Fruit fly (Drosophila melanogaster) whole organism, embryonic: ENCODE data around the gene lilli.
A peak's percentile ranks its signal among the peaks of the same experiment; 100 is the strongest.

ENCODE experiments used
- B-H1 ChIP-seq: fragments of 200-800 bp; sonication (Bioruptor generic); IDR thresholded peaks from 3 replicates; pipeline ENCODE4 v1.3.6; 2022; ENCODE audit warnings: missing biosample characterization, missing genetic modification characterization
- BtbVII ChIP-seq: fragments of 200-800 bp; sonication (Bioruptor generic); optimal IDR thresholded peaks from 3 replicates; lab custom pipeline; 2017; ENCODE audit warnings: missing biosample characterization, mild to moderate bottlenecking, missing genetic modification characterization
- CG10209 ChIP-seq: fragments of 200-800 bp; sonication (Bioruptor generic); optimal IDR thresholded peaks from 3 replicates; lab custom pipeline; 2017; ENCODE audit warnings: missing biosample characterization, mild to moderate bottlenecking, missing genetic modification characterization, missing genetic modification reagents
- CG10267 ChIP-seq: fragments of 200-800 bp; sonication (Bioruptor generic); optimal IDR thresholded peaks from 2 replicates; lab custom pipeline; 2018; ENCODE audit warnings: missing biosample characterization, mild to moderate bottlenecking, missing genetic modification characterization, moderate library complexity
- CG10462 ChIP-seq: fragments of 200-800 bp; sonication (Bioruptor generic); optimal IDR thresholded peaks from 2 replicates; lab custom pipeline; 2016; ENCODE audit warnings: missing biosample characterization, missing genetic modification characterization
- CG10979 ChIP-seq: fragments of 200-800 bp; sonication (Bioruptor generic); optimal IDR thresholded peaks from 2 replicates; lab custom pipeline; 2018; ENCODE audit warnings: missing biosample characterization, mild to moderate bottlenecking, missing genetic modification characterization, moderate library complexity
- CG11456 ChIP-seq: fragments of 200-800 bp; sonication (Bioruptor generic); IDR thresholded peaks from 3 replicates; pipeline ENCODE4 v1.3.6; 2022; ENCODE audit warnings: missing biosample characterization, missing genetic modification characterization
- CG11695 ChIP-seq: fragments of 200-800 bp; sonication (Bioruptor generic); IDR thresholded peaks from 3 replicates; pipeline ENCODE4 v1.3.6; 2022; ENCODE audit warnings: missing biosample characterization, missing genetic modification characterization
- CG13424 ChIP-seq: fragments of 200-800 bp; sonication (Bioruptor generic); optimal IDR thresholded peaks from 2 replicates; lab custom pipeline; 2019; ENCODE audit warnings: missing biosample characterization, mild to moderate bottlenecking, missing genetic modification characterization, moderate library complexity
- CG13775 ChIP-seq: fragments of 200-800 bp; sonication (Bioruptor generic); optimal IDR thresholded peaks from 3 replicates; lab custom pipeline; 2017; ENCODE audit warnings: missing biosample characterization, mild to moderate bottlenecking, missing genetic modification characterization
- CG14050 ChIP-seq: fragments of 200-800 bp; sonication (Bioruptor generic); IDR thresholded peaks from 3 replicates; pipeline ENCODE4 v1.3.6; 2022; ENCODE audit warnings: missing biosample characterization, missing genetic modification characterization
- CG16813 ChIP-seq: fragments of 200-800 bp; sonication (Bioruptor generic); IDR thresholded peaks from 3 replicates; pipeline ENCODE4 v1.3.6; 2022; ENCODE audit warnings: missing biosample characterization, missing genetic modification characterization; ENCODE audit not compliant: partially characterized antibody
- CG2889 ChIP-seq: fragments of 200-800 bp; sonication (Bioruptor generic); IDR thresholded peaks from 3 replicates; pipeline ENCODE4 v1.3.6; 2022; ENCODE audit warnings: missing biosample characterization, missing genetic modification characterization
- CG3065 ChIP-seq: fragments of 200-800 bp; sonication (Bioruptor generic); optimal IDR thresholded peaks from 2 replicates; lab custom pipeline; 2016; ENCODE audit warnings: missing biosample characterization, missing genetic modification characterization
- CG3407 ChIP-seq: fragments of 200-800 bp; sonication (Bioruptor generic); optimal IDR thresholded peaks from 2 replicates; lab custom pipeline; 2018; ENCODE audit warnings: missing biosample characterization, mild to moderate bottlenecking, missing genetic modification characterization
- CG3847 ChIP-seq: fragments of 200-800 bp; sonication (Bioruptor generic); IDR thresholded peaks from 2 replicates; pipeline ENCODE4 v1.3.6; 2022; ENCODE audit warnings: missing biosample characterization, missing genetic modification characterization
- CG3995 ChIP-seq: fragments of 200-800 bp; sonication (Bioruptor generic); optimal IDR thresholded peaks from 3 replicates; lab custom pipeline; 2016; ENCODE audit warnings: missing biosample characterization, missing genetic modification characterization
- CG4707 ChIP-seq: fragments of 200-800 bp; sonication (Bioruptor generic); optimal IDR thresholded peaks from 2 replicates; lab custom pipeline; 2018; ENCODE audit warnings: missing biosample characterization, mild to moderate bottlenecking, missing genetic modification characterization, moderate library complexity
- CG5245 ChIP-seq: fragments of 200-800 bp; sonication (Bioruptor generic); optimal IDR thresholded peaks from 3 replicates; lab custom pipeline; 2016; ENCODE audit warnings: missing biosample characterization, missing genetic modification characterization
- CG6175 ChIP-seq: fragments of 200-800 bp; sonication (Bioruptor generic); IDR thresholded peaks from 3 replicates; pipeline ENCODE4 v1.3.6; 2022; ENCODE audit warnings: missing biosample characterization, missing genetic modification characterization
- CG6765 ChIP-seq: fragments of 200-800 bp; sonication (Bioruptor generic); optimal IDR thresholded peaks from 3 replicates; lab custom pipeline; 2017; ENCODE audit warnings: missing biosample characterization, mild to moderate bottlenecking, missing genetic modification characterization
- CG7786 ChIP-seq: fragments of 200-800 bp; sonication (Bioruptor generic); optimal IDR thresholded peaks from 2 replicates; lab custom pipeline; 2016; ENCODE audit warnings: missing biosample characterization, missing genetic modification characterization
- Camta ChIP-seq: fragments of 200-800 bp; sonication (Bioruptor generic); optimal IDR thresholded peaks from 2 replicates; lab custom pipeline; 2016; ENCODE audit warnings: missing biosample characterization, missing genetic modification characterization
- Dfd ChIP-seq, 2 experiments: fragments of >200 bp; optimal IDR thresholded peaks; 2 replicates each; lab custom pipeline; 2017; ENCODE audit warnings: missing biosample characterization in 2 of 2, missing genetic modification characterization in 2 of 2
- Lpt ChIP-seq: fragments of >200 bp; optimal IDR thresholded peaks from 2 replicates; lab custom pipeline; 2018; ENCODE audit warnings: missing biosample characterization, missing genetic modification characterization
- Mad ChIP-seq: fragments of 200-800 bp; sonication (Bioruptor generic); optimal IDR thresholded peaks from 2 replicates; lab custom pipeline; 2016; ENCODE audit warnings: missing biosample characterization, missing genetic modification characterization
- NC2β ChIP-seq: fragments of 200-800 bp; sonication (Bioruptor generic); optimal IDR thresholded peaks from 2 replicates; lab custom pipeline; 2016; ENCODE audit warnings: missing biosample characterization, missing genetic modification characterization
- Neu2 ChIP-seq: fragments of 200-800 bp; sonication (Bioruptor generic); optimal IDR thresholded peaks from 3 replicates; lab custom pipeline; 2016; ENCODE audit warnings: missing biosample characterization, missing genetic modification characterization, borderline replicate concordance
- Sry-β ChIP-seq: fragments of 200-800 bp; sonication (Bioruptor generic); optimal IDR thresholded peaks from 2 replicates; lab custom pipeline; 2018; ENCODE audit warnings: missing biosample characterization, mild to moderate bottlenecking, missing genetic modification characterization, moderate library complexity
- TFAM ChIP-seq: fragments of 200-800 bp; sonication (Bioruptor generic); optimal IDR thresholded peaks from 2 replicates; lab custom pipeline; 2017; ENCODE audit warnings: missing biosample characterization, missing genetic modification characterization, inconsistent platforms
- abd-A ChIP-seq: fragments of 200-800 bp; sonication (Bioruptor generic); optimal IDR thresholded peaks from 3 replicates; lab custom pipeline; 2019; ENCODE audit warnings: missing biosample characterization, mild to moderate bottlenecking, missing genetic modification characterization, moderate library complexity
- ase ChIP-seq: fragments of 200-800 bp; sonication (Bioruptor generic); IDR thresholded peaks from 3 replicates; pipeline ENCODE4 v1.3.6; 2022; ENCODE audit warnings: missing biosample characterization, missing genetic modification characterization
- ato ChIP-seq: fragments of 200-800 bp; sonication (Bioruptor generic); IDR thresholded peaks from 2 replicates; pipeline ENCODE4 v1.3.6; 2022; ENCODE audit warnings: missing biosample characterization, missing genetic modification characterization; ENCODE audit not compliant: partially characterized antibody
- chm ChIP-seq: fragments of 200-800 bp; sonication (Bioruptor generic); IDR thresholded peaks from 2 replicates; pipeline ENCODE4 v1.3.6; 2022; ENCODE audit warnings: missing biosample characterization, missing genetic modification characterization
- ci ChIP-seq: fragments of 200-800 bp; sonication (Bioruptor generic); IDR thresholded peaks from 3 replicates; pipeline ENCODE4 v1.3.6; 2022; ENCODE audit warnings: missing biosample characterization, missing genetic modification characterization
- dimm ChIP-seq: fragments of 200-800 bp; sonication (Bioruptor generic); IDR thresholded peaks from 2 replicates; pipeline ENCODE4 v1.3.6; 2022; ENCODE audit warnings: missing biosample characterization, missing genetic modification characterization
- eve ChIP-seq, 2 experiments: fragments of >200 bp; optimal IDR thresholded peaks; 2 replicates each; lab custom pipeline; 2017; ENCODE audit warnings: missing biosample characterization in 2 of 2, missing genetic modification characterization in 2 of 2
- exex ChIP-seq: fragments of 200-800 bp; sonication (Bioruptor generic); optimal IDR thresholded peaks from 4 replicates; lab custom pipeline; 2018; ENCODE audit warnings: missing biosample characterization, mild to moderate bottlenecking, missing genetic modification characterization, moderate library complexity
- fd3F ChIP-seq: fragments of 200-800 bp; sonication (Bioruptor generic); optimal IDR thresholded peaks from 2 replicates; lab custom pipeline; 2018; ENCODE audit warnings: missing biosample characterization, mild to moderate bottlenecking, missing genetic modification characterization, moderate library complexity
- h ChIP-seq: fragments of >200 bp; optimal IDR thresholded peaks from 2 replicates; lab custom pipeline; 2017
- ham ChIP-seq: fragments of 200-800 bp; sonication (Bioruptor generic); IDR thresholded peaks from 2 replicates; pipeline ENCODE4 v1.3.6; 2022; ENCODE audit warnings: missing biosample characterization, missing genetic modification characterization
- hb ChIP-seq: fragments of 200-800 bp; sonication (Bioruptor generic); IDR thresholded peaks from 3 replicates; pipeline ENCODE4 v1.3.6; 2022; ENCODE audit warnings: missing biosample characterization, missing genetic modification characterization; ENCODE audit not compliant: partially characterized antibody
- insv ChIP-seq, 2 experiments: fragments of 200-800 bp; sonication (Bioruptor generic); optimal IDR thresholded peaks; 3 replicates each; lab custom pipeline; 2016 to 2018; ENCODE audit warnings: missing biosample characterization in 2 of 2, missing genetic modification characterization in 2 of 2
- inv ChIP-seq: fragments of 200-800 bp; sonication (Bioruptor generic); IDR thresholded peaks from 2 replicates; pipeline ENCODE4 v1.3.6; 2022; ENCODE audit warnings: missing biosample characterization, missing genetic modification characterization; ENCODE audit not compliant: partially characterized antibody
- kah ChIP-seq: fragments of 200-800 bp; sonication (Bioruptor generic); optimal IDR thresholded peaks from 2 replicates; lab custom pipeline; 2018; ENCODE audit warnings: missing biosample characterization, mild to moderate bottlenecking, missing genetic modification characterization
- mam ChIP-seq: fragments of 200-800 bp; sonication (Bioruptor generic); optimal IDR thresholded peaks from 3 replicates; lab custom pipeline; 2016; ENCODE audit warnings: missing biosample characterization, missing genetic modification characterization
- p53 ChIP-seq: fragments of 200-800 bp; sonication (Bioruptor generic); optimal IDR thresholded peaks from 2 replicates; lab custom pipeline; 2016; ENCODE audit warnings: missing biosample characterization, missing genetic modification characterization
- sqz ChIP-seq: fragments of 200-800 bp; sonication (Bioruptor generic); optimal IDR thresholded peaks from 3 replicates; lab custom pipeline; 2018; ENCODE audit warnings: missing biosample characterization, mild to moderate bottlenecking, missing genetic modification characterization
- ssp ChIP-seq: fragments of 200-800 bp; sonication (Bioruptor generic); IDR thresholded peaks from 2 replicates; pipeline ENCODE4 v1.3.6; 2022; ENCODE audit warnings: missing biosample characterization, missing genetic modification characterization
- wek ChIP-seq: fragments of 200-800 bp; sonication (Bioruptor generic); optimal IDR thresholded peaks from 3 replicates; lab custom pipeline; 2018; ENCODE audit warnings: missing biosample characterization, mild to moderate bottlenecking, missing genetic modification characterization, moderate library complexity

lilli gene

DNA sequence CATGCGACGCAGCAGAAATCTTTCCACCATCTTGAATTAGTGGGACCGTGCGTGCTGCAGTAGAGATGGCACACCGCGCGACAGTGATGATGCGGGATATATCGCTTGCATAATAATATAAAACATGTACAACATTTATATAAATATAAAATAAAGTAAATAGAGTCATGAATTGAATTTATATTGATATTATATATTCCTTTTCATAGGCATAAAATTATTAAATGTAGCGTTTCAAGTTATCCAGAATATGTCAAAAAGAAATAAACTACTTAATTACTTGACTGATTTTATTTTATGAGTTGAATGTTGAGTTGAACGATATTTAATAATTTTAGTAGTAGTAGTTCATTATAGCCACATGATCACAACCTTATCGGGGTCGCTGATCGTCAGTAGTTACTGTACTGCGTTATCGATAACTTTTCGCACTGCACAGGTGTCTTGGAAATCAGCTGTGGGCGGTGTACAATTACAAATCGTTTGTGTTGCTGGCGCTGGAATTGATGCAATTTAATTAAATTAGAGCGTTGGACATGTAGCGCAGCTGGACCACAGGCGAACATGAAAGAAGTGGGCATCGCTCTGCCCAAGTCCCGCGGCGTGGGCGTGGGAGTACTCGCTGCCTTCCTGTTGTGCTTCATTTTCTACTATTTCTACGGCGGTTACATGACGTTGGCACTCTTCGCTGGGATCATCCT lies 102.1 kb downstream of the lilli start, which contains the start of the genes Chd1 and Bem46 (continued):
- TF ChIP-seq chm (GFP tag; lab: Robert Waterston, UW) (peak; percentile 67), CG10462 (GFP tag; lab: Kevin White, UChicago) (peak; percentile 72), Mad (GFP tag; lab: Kevin White, UChicago) (peak; percentile 79), ato (no peak), Sry-β (GFP tag; lab: Kevin White, UChicago) (peak; percentile 96), CG10979 (tag; lab: Kevin White, UChicago) (peak; percentile 77), CG11695 (peak; percentile 76), Lpt (GFP tag; lab: Kevin White, UChicago) (no peak), CG3847 (GFP tag; lab: Robert Waterston, UW) (peak; percentile 86), CG4707 (GFP tag; lab: Kevin White, UChicago) (no peak), exex (no peak), CG3407 (GFP tag; lab: Kevin White, UChicago) (peak; percentile 67), insv (GFP tag; optimal IDR thresholded peaks at IDR 0.05; lab: Kevin White, UChicago) (peak in 1 of 2 experiments; percentile 54), CG10267 (tag; lab: Kevin White, UChicago) (peak; percentile 81), CG6175 (GFP tag; lab: Robert Waterston, UW) (peak; percentile 73; the same call in 1 of the 3 replicates), CG16813 (GFP tag; lab: Robert Waterston, UW) (peak; percentile 27; the same call in 1 of the 3 replicates), ham (GFP tag; lab: Robert Waterston, UW) (peak; percentile 66; the same call in 1 of the 2 replicates), CG14050 (GFP tag; lab: Robert Waterston, UW) (peak; percentile 69), Camta (GFP tag; lab: Kevin White, UChicago) (peak; percentile 23), ssp (peak; percentile 78), ase (GFP tag; lab: Robert Waterston, UW) (peak; percentile 80; the same call in 2 of the 3 replicates), CG11456 (GFP tag; lab: Robert Waterston, UW) (peak; percentile 83), inv (GFP tag; lab: Robert Waterston, UW) (peak; percentile 39; the same call in 1 of the 2 replicates), p53 (GFP tag; lab: Kevin White, UChicago) (no peak), CG13424 (tag; lab: Kevin White, UChicago) (peak; percentile 90), wek (GFP tag; lab: Kevin White, UChicago) (no peak), ci (GFP tag; lab: Robert Waterston, UW) (peak; percentile 84), CG2889 (peak; percentile 84; the same call in 2 of the 3 replicates), CG7786 (GFP tag; lab: Kevin White, UChicago) (peak; percentile 76), kah (GFP tag; lab: Kevin White, UChicago) (peak; percentile 96), CG13775 (peak; percentile 92), NC2β (GFP tag; lab: Kevin White, UChicago) (peak; percentile 48), CG6765 (GFP tag; lab: Kevin White, UChicago) (peak; percentile 54), mam (peak; percentile 89), sqz (GFP tag; lab: Kevin White, UChicago) (no peak), BtbVII (GFP tag; lab: Kevin White, UChicago) (peak; percentile 36), CG3995 (peak; percentile 46), CG10209 (peak; percentile 83), eve (GFP tag; optimal IDR thresholded peaks at IDR 0.05; lab: Kevin White, UChicago) (no peak), h (no peak), Neu2 (GFP tag; lab: Kevin White, UChicago) (no peak), CG3065 (GFP tag; lab: Kevin White, UChicago) (peak; percentile 61), abd-A (tag; lab: Kevin White, UChicago) (no peak), Dfd (GFP tag; optimal IDR thresholded peaks at IDR 0.05; lab: Kevin White, UChicago) (no peak), fd3F (GFP tag; lab: Kevin White, UChicago) (peak; percentile 84), hb (no peak), dimm (peak; percentile 65; the same call in 1 of the 2 replicates), TFAM (GFP tag; lab: Kevin White, UChicago) (no peak), CG5245 (GFP tag; lab: Kevin White, UChicago) (peak; percentile 74), B-H1 (GFP tag; lab: Robert Waterston, UW) (peak; percentile 77)
